Fruit fly (Drosophila melanogaster) whole organism, embryonic: Measurements from ENCODE around the gene Rpn9.

Source experiments
- Asciz ChIP-seq: fragments of 200-800 bp; sonication (Bioruptor generic); optimal IDR thresholded peaks from 2 replicates; lab custom pipeline; 2017; ENCODE audit warnings: missing biosample characterization, mild to moderate bottlenecking, missing genetic modification characterization, missing genetic modification reagents
- Atf3 ChIP-seq: fragments of 200-800 bp; sonication (Bioruptor generic); optimal IDR thresholded peaks from 3 replicates; lab custom pipeline; 2016; ENCODE audit warnings: missing biosample characterization, missing genetic modification characterization
- CG10654 ChIP-seq: fragments of 200-800 bp; sonication (Bioruptor generic); optimal IDR thresholded peaks from 2 replicates; lab custom pipeline; 2016; ENCODE audit warnings: missing biosample characterization, missing genetic modification characterization
- CG10959 ChIP-seq: fragments of 200-800 bp; sonication (Bioruptor generic); IDR thresholded peaks from 2 replicates; pipeline ENCODE4 v1.3.6; 2022; ENCODE audit warnings: missing biosample characterization, missing genetic modification characterization
- CG11093 ChIP-seq: fragments of 200-800 bp; sonication (Bioruptor generic); IDR thresholded peaks from 3 replicates; pipeline ENCODE4 v1.3.6; 2022; ENCODE audit warnings: missing biosample characterization, missing genetic modification characterization
- CG15514 ChIP-seq: fragments of 200-800 bp; sonication (Bioruptor generic); optimal IDR thresholded peaks from 3 replicates; lab custom pipeline; 2017; ENCODE audit warnings: missing biosample characterization, missing genetic modification characterization, mild to moderate bottlenecking, moderate library complexity, missing genetic modification reagents
- CG15696 ChIP-seq: fragments of 200-800 bp; sonication (Bioruptor generic); optimal IDR thresholded peaks from 2 replicates; lab custom pipeline; 2019; ENCODE audit warnings: missing biosample characterization, mild to moderate bottlenecking, missing genetic modification characterization, moderate library complexity
- CG16815 ChIP-seq: fragments of 200-800 bp; sonication (Bioruptor generic); optimal IDR thresholded peaks from 3 replicates; lab custom pipeline; 2017; ENCODE audit warnings: missing biosample characterization, mild to moderate bottlenecking, missing genetic modification characterization
- CG17359 ChIP-seq: fragments of 200-800 bp; sonication (Bioruptor generic); optimal IDR thresholded peaks from 3 replicates; lab custom pipeline; 2018; ENCODE audit warnings: missing biosample characterization, mild to moderate bottlenecking, missing genetic modification characterization, moderate library complexity
- CG17612 ChIP-seq: fragments of 200-800 bp; sonication (Bioruptor generic); IDR thresholded peaks from 2 replicates; pipeline ENCODE4 v1.3.6; 2022; ENCODE audit warnings: missing biosample characterization, missing genetic modification characterization
- CG17829 ChIP-seq: fragments of 200-800 bp; optimal IDR thresholded peaks from 2 replicates; lab custom pipeline; 2019; ENCODE audit warnings: missing biosample characterization, mild to moderate bottlenecking, missing genetic modification characterization, moderate library complexity
- CG31224 ChIP-seq: fragments of 200-800 bp; sonication (Bioruptor generic); IDR thresholded peaks from 2 replicates; pipeline ENCODE4 v1.3.6; 2022; ENCODE audit warnings: missing biosample characterization, missing genetic modification characterization
- CG33213 ChIP-seq: fragments of 200-800 bp; sonication (Bioruptor generic); optimal IDR thresholded peaks from 3 replicates; lab custom pipeline; 2016; ENCODE audit warnings: missing biosample characterization, missing genetic modification characterization
- CG43689 ChIP-seq: fragments of 200-800 bp; sonication (Bioruptor generic); IDR thresholded peaks from 2 replicates; pipeline ENCODE4 v1.3.6; 2022; ENCODE audit warnings: missing biosample characterization, missing genetic modification characterization
- CG7786 ChIP-seq: fragments of 200-800 bp; sonication (Bioruptor generic); optimal IDR thresholded peaks from 2 replicates; lab custom pipeline; 2016; ENCODE audit warnings: missing biosample characterization, missing genetic modification characterization
- CG8944 ChIP-seq: fragments of 200-800 bp; sonication (Bioruptor generic); optimal IDR thresholded peaks from 3 replicates; lab custom pipeline; 2016; ENCODE audit warnings: missing biosample characterization, missing genetic modification characterization
- CG9609 ChIP-seq: fragments of 200-800 bp; sonication (Bioruptor generic); optimal IDR thresholded peaks from 3 replicates; lab custom pipeline; 2016; ENCODE audit warnings: missing biosample characterization, missing genetic modification characterization
- CG9932 ChIP-seq: fragments of 200-800 bp; sonication (Bioruptor generic); IDR thresholded peaks from 2 replicates; pipeline ENCODE4 v1.3.6; 2022; ENCODE audit warnings: missing biosample characterization, missing genetic modification characterization
- Dbx ChIP-seq: fragments of 200-800 bp; sonication (Bioruptor generic); IDR thresholded peaks from 3 replicates; pipeline ENCODE4 v1.3.6; 2022; ENCODE audit warnings: missing biosample characterization, missing genetic modification characterization
- HmgD ChIP-seq: fragments of 200-800 bp; sonication (Bioruptor generic); optimal IDR thresholded peaks from 3 replicates; lab custom pipeline; 2016; ENCODE audit warnings: missing biosample characterization, missing genetic modification characterization
- MESR4 ChIP-seq: fragments of 200-800 bp; sonication (Bioruptor generic); optimal IDR thresholded peaks from 2 replicates; lab custom pipeline; 2018; ENCODE audit warnings: missing biosample characterization, mild to moderate bottlenecking, missing genetic modification characterization, moderate library complexity
- Mes4 ChIP-seq: fragments of 200-800 bp; sonication (Bioruptor generic); optimal IDR thresholded peaks from 2 replicates; lab custom pipeline; 2016; ENCODE audit warnings: missing biosample characterization, missing genetic modification characterization
- Myb ChIP-seq: fragments of 200-800 bp; sonication (Bioruptor generic); optimal IDR thresholded peaks from 2 replicates; lab custom pipeline; 2016; ENCODE audit warnings: missing biosample characterization, missing genetic modification characterization
- NFAT ChIP-seq: fragments of 200-800 bp; sonication (Bioruptor generic); IDR thresholded peaks from 2 replicates; pipeline ENCODE4 v1.3.6; 2022; ENCODE audit warnings: missing biosample characterization, missing genetic modification characterization
- Scr ChIP-seq: fragments of 200-800 bp; sonication (Bioruptor generic); IDR thresholded peaks from 2 replicates; pipeline ENCODE4 v1.3.6; 2022; ENCODE audit warnings: missing biosample characterization, missing genetic modification characterization; ENCODE audit not compliant: partially characterized antibody
- abd-A ChIP-seq: fragments of 200-800 bp; sonication (Bioruptor generic); optimal IDR thresholded peaks from 3 replicates; lab custom pipeline; 2019; ENCODE audit warnings: missing biosample characterization, mild to moderate bottlenecking, missing genetic modification characterization, moderate library complexity
- ap ChIP-seq: fragments of 200-800 bp; sonication (Bioruptor generic); IDR thresholded peaks from 2 replicates; pipeline ENCODE4 v1.3.6; 2022; ENCODE audit warnings: missing biosample characterization, missing genetic modification characterization
- ase ChIP-seq: fragments of 200-800 bp; sonication (Bioruptor generic); IDR thresholded peaks from 3 replicates; pipeline ENCODE4 v1.3.6; 2022; ENCODE audit warnings: missing biosample characterization, missing genetic modification characterization
- bcd ChIP-seq: fragments of 200-800 bp; sonication (Bioruptor generic); optimal IDR thresholded peaks from 2 replicates; lab custom pipeline; 2017; ENCODE audit warnings: missing biosample characterization, mild to moderate bottlenecking, missing genetic modification characterization
- br ChIP-seq: fragments of >200 bp; optimal IDR thresholded peaks from 2 replicates; lab custom pipeline; 2017
- bsh ChIP-seq, 2 experiments: fragments of 200-800 bp; sonication (Bioruptor generic); optimal IDR thresholded peaks; 2 replicates each; lab custom pipeline; 2017 to 2018; ENCODE audit warnings: mild to moderate bottlenecking in 2 of 2, missing biosample characterization in 2 of 2, missing genetic modification characterization in 2 of 2, moderate library complexity in 1 of 2
- cg ChIP-seq: fragments of 200-800 bp; sonication (Bioruptor generic); optimal IDR thresholded peaks from 3 replicates; lab custom pipeline; 2019; ENCODE audit warnings: missing biosample characterization, mild to moderate bottlenecking, missing genetic modification characterization, moderate library complexity
- crc ChIP-seq: fragments of 200-800 bp; sonication (Bioruptor generic); optimal IDR thresholded peaks from 2 replicates; lab custom pipeline; 2016; ENCODE audit warnings: missing biosample characterization, missing genetic modification characterization
- danr ChIP-seq: fragments of 200-800 bp; sonication (Bioruptor generic); IDR thresholded peaks from 2 replicates; pipeline ENCODE4 v1.3.6; 2022; ENCODE audit warnings: missing biosample characterization, missing genetic modification characterization
- dpn ChIP-seq, 2 experiments: fragments of 200-800 bp; sonication (Bioruptor generic); optimal IDR thresholded peaks; 3 replicates each; lab custom pipeline; 2016; ENCODE audit warnings: missing biosample characterization in 2 of 2, missing genetic modification characterization in 2 of 2
- dysf ChIP-seq: fragments of 200-800 bp; sonication (Bioruptor generic); IDR thresholded peaks from 3 replicates; pipeline ENCODE4 v1.3.6; 2022; ENCODE audit warnings: missing biosample characterization, missing genetic modification characterization
- en ChIP-seq: fragments of 200-800 bp; sonication (Bioruptor generic); optimal IDR thresholded peaks from 2 replicates; lab custom pipeline; 2016; ENCODE audit warnings: missing biosample characterization, missing genetic modification characterization
- eve ChIP-seq, 2 experiments: fragments of >200 bp; optimal IDR thresholded peaks; 2 replicates each; lab custom pipeline; 2017; ENCODE audit warnings: missing biosample characterization in 2 of 2, missing genetic modification characterization in 2 of 2
- gem ChIP-seq: fragments of 200-800 bp; sonication (Bioruptor generic); optimal IDR thresholded peaks from 2 replicates; lab custom pipeline; 2019; ENCODE audit warnings: missing biosample characterization, mild to moderate bottlenecking, missing genetic modification characterization, moderate library complexity
- kah ChIP-seq: fragments of 200-800 bp; sonication (Bioruptor generic); optimal IDR thresholded peaks from 2 replicates; lab custom pipeline; 2018; ENCODE audit warnings: missing biosample characterization, mild to moderate bottlenecking, missing genetic modification characterization
- oc ChIP-seq: fragments of 200-800 bp; sonication (Bioruptor generic); optimal IDR thresholded peaks from 2 replicates; lab custom pipeline; 2018; ENCODE audit warnings: missing biosample characterization, mild to moderate bottlenecking, missing genetic modification characterization, moderate library complexity
- odd ChIP-seq: fragments of 200-800 bp; sonication (Bioruptor generic); optimal IDR thresholded peaks from 2 replicates; lab custom pipeline; 2017; ENCODE audit warnings: missing biosample characterization, mild to moderate bottlenecking, missing genetic modification characterization
- pnt ChIP-seq: fragments of 200-800 bp; sonication (Bioruptor generic); optimal IDR thresholded peaks from 3 replicates; lab custom pipeline; 2016; ENCODE audit warnings: missing biosample characterization, missing genetic modification characterization
- pros ChIP-seq: fragments of 200-800 bp; sonication (Bioruptor generic); optimal IDR thresholded peaks from 3 replicates; lab custom pipeline; 2019; ENCODE audit warnings: missing biosample characterization, mild to moderate bottlenecking, missing genetic modification characterization, moderate library complexity
- ro ChIP-seq: fragments of 200-800 bp; sonication (Bioruptor generic); IDR thresholded peaks from 2 replicates; pipeline ENCODE4 v1.3.6; 2022; ENCODE audit warnings: missing biosample characterization, missing genetic modification characterization
- scrt ChIP-seq: fragments of 200-800 bp; sonication (Bioruptor generic); optimal IDR thresholded peaks from 2 replicates; lab custom pipeline; 2018; ENCODE audit warnings: missing biosample characterization, mild to moderate bottlenecking, missing genetic modification characterization, moderate library complexity
- shn ChIP-seq: fragments of 200-800 bp; sonication (Bioruptor generic); optimal IDR thresholded peaks from 3 replicates; lab custom pipeline; 2016; ENCODE audit warnings: missing biosample characterization, missing genetic modification characterization
- slou ChIP-seq: fragments of 200-800 bp; sonication (Bioruptor generic); optimal IDR thresholded peaks from 3 replicates; lab custom pipeline; 2016; ENCODE audit warnings: missing biosample characterization, missing genetic modification characterization
- slp2 ChIP-seq: fragments of 200-800 bp; sonication (Bioruptor generic); optimal IDR thresholded peaks from 2 replicates; lab custom pipeline; 2016; ENCODE audit warnings: missing biosample characterization, missing genetic modification characterization
- wdn ChIP-seq: fragments of 200-800 bp; sonication (Bioruptor generic); IDR thresholded peaks from 2 replicates; pipeline ENCODE4 v1.3.6; 2022; ENCODE audit warnings: missing biosample characterization, missing genetic modification characterization
- z ChIP-seq: fragments of 200-800 bp; sonication (Bioruptor generic); IDR thresholded peaks from 3 replicates; pipeline ENCODE4 v1.3.6; 2022; ENCODE audit warnings: missing biosample characterization, missing genetic modification characterization
- zf30C ChIP-seq: fragments of 200-800 bp; sonication (Bioruptor generic); optimal IDR thresholded peaks from 3 replicates; lab custom pipeline; 2018; ENCODE audit warnings: missing biosample characterization, mild to moderate bottlenecking, missing genetic modification characterization

Rpn9 gene

DNA sequence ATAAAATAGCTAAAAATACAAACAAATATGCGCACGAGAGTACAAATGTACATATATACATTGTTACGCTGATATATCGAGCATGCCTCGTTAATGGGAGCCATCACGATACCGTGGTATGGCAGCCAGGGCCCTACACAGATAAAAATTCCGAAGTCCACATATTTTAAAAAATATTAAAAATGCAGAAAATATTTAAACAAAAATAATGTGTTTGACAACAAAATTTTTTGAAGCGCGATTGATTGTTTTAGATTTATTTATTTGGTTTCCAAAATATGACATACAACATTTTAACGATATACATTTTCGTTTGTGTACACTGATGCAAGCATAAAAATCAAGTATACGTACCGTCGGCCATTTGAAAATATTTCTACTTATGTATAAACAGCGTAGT, 6.5 kb downstream of the Rpn9 start (continued):
- TF ChIP-seq CG10959 (GFP tag; lab: Robert Waterston, UW): no peak
- TF ChIP-seq dpn (GFP tag; optimal IDR thresholded peaks at IDR 0.05; lab: Kevin White, UChicago): peak; percentile 65 to 73
- peak; percentile 71 for TF ChIP-seq slou (GFP tag; lab: Kevin White, UChicago)
- peak; percentile 75 for TF ChIP-seq CG17829 (tag; lab: Kevin White, UChicago)
- peak; percentile 82 for TF ChIP-seq bcd (GFP tag; lab: Kevin White, UChicago)
- TF ChIP-seq CG43689: peak; percentile 40; the same call in 1 of the 2 replicates
- peak; percentile 78 for TF ChIP-seq scrt (GFP tag; lab: Kevin White, UChicago)
- peak; percentile 42 for TF ChIP-seq Myb (GFP tag; lab: Kevin White, UChicago)
- TF ChIP-seq ro: no peak
- no peak for TF ChIP-seq kah
- TF ChIP-seq zf30C (GFP tag; lab: Kevin White, UChicago): no peak
- peak; percentile 76 for TF ChIP-seq CG7786 (GFP tag; lab: Kevin White, UChicago)
- peak; percentile 42 for TF ChIP-seq en (GFP tag; lab: Kevin White, UChicago)
- TF ChIP-seq crc (GFP tag; lab: Kevin White, UChicago): peak; percentile 53
- TF ChIP-seq Asciz (GFP tag; lab: Kevin White, UChicago): peak; percentile 72
- peak; percentile 80 for TF ChIP-seq CG17612
- TF ChIP-seq slp2 (GFP tag; lab: Kevin White, UChicago): peak; percentile 61
- TF ChIP-seq pnt (GFP tag; lab: Kevin White, UChicago): peak; percentile 49
- no peak for TF ChIP-seq MESR4 (GFP tag; lab: Kevin White, UChicago)
- peak; percentile 15 to 69 for TF ChIP-seq bsh (GFP tag; optimal IDR thresholded peaks at IDR 0.05; lab: Kevin White, UChicago)
- TF ChIP-seq CG9932 (GFP tag; lab: Robert Waterston, UW): peak; percentile 90
- peak; percentile 78 for TF ChIP-seq CG31224
- TF ChIP-seq CG17359: peak; percentile 85
- TF ChIP-seq dysf (GFP tag; lab: Robert Waterston, UW): peak; percentile 87
- TF ChIP-seq wdn: peak; percentile 80
- TF ChIP-seq pros (GFP tag; lab: Kevin White, UChicago): no peak
- TF ChIP-seq CG16815: peak; percentile 66
- peak; percentile 46 for TF ChIP-seq ap (GFP tag; lab: Robert Waterston, UW)
- no peak for TF ChIP-seq Scr (GFP tag; lab: Robert Waterston, UW)
- TF ChIP-seq ase (GFP tag; lab: Robert Waterston, UW): no peak; the same call in 2 of the 3 replicates
- peak; percentile 16 for TF ChIP-seq CG8944
- peak in 1 of 2 experiments; percentile 11 for TF ChIP-seq eve (GFP tag; optimal IDR thresholded peaks at IDR 0.05; lab: Kevin White, UChicago)
- 0 out of 3 replicates have a peak, but pooled peaks have one; percentile 18 for TF ChIP-seq CG11093 (GFP tag; lab: Robert Waterston, UW)
- no peak for TF ChIP-seq oc
- peak; percentile 61 for TF ChIP-seq CG10654 (GFP tag; lab: Kevin White, UChicago)
- TF ChIP-seq Dbx (GFP tag; lab: Robert Waterston, UW): peak; percentile 92
- TF ChIP-seq CG15514: peak; percentile 81
- peak; percentile 5 for TF ChIP-seq abd-A (tag; lab: Kevin White, UChicago)
- no peak for TF ChIP-seq Atf3 (GFP tag; lab: Kevin White, UChicago)
- peak; percentile 28 for TF ChIP-seq CG15696
- peak; percentile 43; the same call in 1 of the 2 replicates for TF ChIP-seq danr (GFP tag; lab: Robert Waterston, UW)
- peak; percentile 43 for TF ChIP-seq CG9609 (GFP tag; lab: Kevin White, UChicago)
- TF ChIP-seq NFAT (GFP tag; lab: Robert Waterston, UW): peak; percentile 71
- TF ChIP-seq cg (GFP tag; lab: Kevin White, UChicago): no peak
- no peak for TF ChIP-seq z (GFP tag; lab: Robert Waterston, UW)
- peak; percentile 16 for TF ChIP-seq CG33213
- TF ChIP-seq Mes4 (GFP tag; lab: Kevin White, UChicago): peak; percentile 16
- TF ChIP-seq odd (GFP tag; lab: Kevin White, UChicago): peak; percentile 34
- no peak for TF ChIP-seq HmgD (GFP tag; lab: Kevin White, UChicago)
- TF ChIP-seq shn (GFP tag; lab: Kevin White, UChicago): peak; percentile 32
- no peak for TF ChIP-seq br
- peak; percentile 88 for TF ChIP-seq gem (tag; lab: Kevin White, UChicago)
